Fruit fly (Drosophila melanogaster) whole organism, embryonic: ENCODE measurements around the gene CG15717.
A peak's percentile ranks its signal among the peaks of the same experiment; 100 is the strongest.

Experiments
- Atf3 ChIP-seq: fragments of 200-800 bp; sonication (Bioruptor generic); optimal IDR thresholded peaks from 3 replicates; lab custom pipeline; 2016; ENCODE audit warnings: missing biosample characterization, missing genetic modification characterization
- BEAF-32 ChIP-seq: fragments of 200-800 bp; sonication (Bioruptor generic); optimal IDR thresholded peaks from 3 replicates; lab custom pipeline; 2017; ENCODE audit warnings: missing biosample characterization, missing genetic modification characterization, mild to moderate bottlenecking, moderate library complexity, missing genetic modification reagents
- Bdp1 ChIP-seq: fragments of 200-800 bp; sonication (Bioruptor generic); optimal IDR thresholded peaks from 3 replicates; lab custom pipeline; 2016; ENCODE audit warnings: missing biosample characterization, missing genetic modification characterization
- Bgb ChIP-seq: fragments of 200-800 bp; sonication (Bioruptor generic); IDR thresholded peaks from 2 replicates; pipeline ENCODE4 v1.3.6; 2022; ENCODE audit warnings: missing biosample characterization, missing genetic modification characterization; ENCODE audit not compliant: partially characterized antibody
- BtbVII ChIP-seq: fragments of 200-800 bp; sonication (Bioruptor generic); optimal IDR thresholded peaks from 3 replicates; lab custom pipeline; 2017; ENCODE audit warnings: missing biosample characterization, mild to moderate bottlenecking, missing genetic modification characterization
- CG10209 ChIP-seq: fragments of 200-800 bp; sonication (Bioruptor generic); optimal IDR thresholded peaks from 3 replicates; lab custom pipeline; 2017; ENCODE audit warnings: missing biosample characterization, mild to moderate bottlenecking, missing genetic modification characterization, missing genetic modification reagents
- CG10979 ChIP-seq: fragments of 200-800 bp; sonication (Bioruptor generic); optimal IDR thresholded peaks from 2 replicates; lab custom pipeline; 2018; ENCODE audit warnings: missing biosample characterization, mild to moderate bottlenecking, missing genetic modification characterization, moderate library complexity
- CG11504 ChIP-seq: fragments of 200-800 bp; sonication (Bioruptor generic); optimal IDR thresholded peaks from 3 replicates; lab custom pipeline; 2019; ENCODE audit warnings: missing biosample characterization, mild to moderate bottlenecking, missing genetic modification characterization, moderate library complexity
- CG1602 ChIP-seq: fragments of 200-800 bp; sonication (Bioruptor generic); optimal IDR thresholded peaks from 3 replicates; lab custom pipeline; 2016; ENCODE audit warnings: missing biosample characterization, missing genetic modification characterization
- CG18262 ChIP-seq: fragments of 200-800 bp; optimal IDR thresholded peaks from 3 replicates; lab custom pipeline; 2019; ENCODE audit warnings: missing biosample characterization, mild to moderate bottlenecking, missing genetic modification characterization, moderate library complexity
- CG3065 ChIP-seq: fragments of 200-800 bp; sonication (Bioruptor generic); optimal IDR thresholded peaks from 2 replicates; lab custom pipeline; 2016; ENCODE audit warnings: missing biosample characterization, missing genetic modification characterization
- CG31365 ChIP-seq: fragments of 200-800 bp; sonication (Bioruptor generic); optimal IDR thresholded peaks from 2 replicates; lab custom pipeline; 2018; ENCODE audit warnings: missing biosample characterization, mild to moderate bottlenecking, missing genetic modification characterization
- CG31441 ChIP-seq: fragments of 200-800 bp; sonication (Bioruptor generic); IDR thresholded peaks from 2 replicates; pipeline ENCODE4 v1.3.6; 2022; ENCODE audit warnings: missing biosample characterization, missing genetic modification characterization
- CG32767 ChIP-seq: fragments of 200-800 bp; sonication (Bioruptor generic); IDR thresholded peaks from 2 replicates; pipeline ENCODE4 v1.3.6; 2022; ENCODE audit warnings: missing biosample characterization, missing genetic modification characterization
- CG4282 ChIP-seq: fragments of 200-800 bp; sonication (Bioruptor generic); optimal IDR thresholded peaks from 2 replicates; lab custom pipeline; 2016; ENCODE audit warnings: missing biosample characterization, missing genetic modification characterization
- CG4707 ChIP-seq: fragments of 200-800 bp; sonication (Bioruptor generic); optimal IDR thresholded peaks from 2 replicates; lab custom pipeline; 2018; ENCODE audit warnings: missing biosample characterization, mild to moderate bottlenecking, missing genetic modification characterization, moderate library complexity
- CG6175 ChIP-seq: fragments of 200-800 bp; sonication (Bioruptor generic); IDR thresholded peaks from 3 replicates; pipeline ENCODE4 v1.3.6; 2022; ENCODE audit warnings: missing biosample characterization, missing genetic modification characterization
- CG9609 ChIP-seq: fragments of 200-800 bp; sonication (Bioruptor generic); optimal IDR thresholded peaks from 3 replicates; lab custom pipeline; 2016; ENCODE audit warnings: missing biosample characterization, missing genetic modification characterization
- CrebB ChIP-seq: fragments of 200-800 bp; sonication (Bioruptor generic); optimal IDR thresholded peaks from 3 replicates; lab custom pipeline; 2018; ENCODE audit warnings: missing biosample characterization, mild to moderate bottlenecking, missing genetic modification characterization
- Dip3 ChIP-seq: fragments of 200-800 bp; sonication (Bioruptor generic); optimal IDR thresholded peaks from 3 replicates; lab custom pipeline; 2016; ENCODE audit warnings: missing biosample characterization, missing genetic modification characterization
- Drgx ChIP-seq: fragments of 200-800 bp; sonication (Bioruptor generic); IDR thresholded peaks from 2 replicates; pipeline ENCODE4 v1.3.6; 2022; ENCODE audit warnings: missing biosample characterization, missing genetic modification characterization
- Elba2 ChIP-seq: fragments of 200-800 bp; sonication (Bioruptor generic); optimal IDR thresholded peaks from 3 replicates; lab custom pipeline; 2016; ENCODE audit warnings: missing biosample characterization, missing genetic modification characterization
- Gug ChIP-seq: fragments of 200-800 bp; sonication (Bioruptor generic); IDR thresholded peaks from 4 replicates; pipeline ENCODE4 v1.3.6; 2022; ENCODE audit warnings: missing biosample characterization, missing genetic modification characterization
- H2.0 ChIP-seq: fragments of 200-800 bp; sonication (Bioruptor generic); IDR thresholded peaks from 2 replicates; pipeline ENCODE4 v1.3.6; 2022; ENCODE audit warnings: missing biosample characterization, missing genetic modification characterization
- HLH3B ChIP-seq: fragments of 200-800 bp; sonication (Bioruptor generic); IDR thresholded peaks from 2 replicates; pipeline ENCODE4 v1.3.6; 2022; ENCODE audit warnings: missing biosample characterization, missing genetic modification characterization
- Hsf ChIP-seq: fragments of 200-800 bp; sonication (Bioruptor generic); optimal IDR thresholded peaks from 3 replicates; lab custom pipeline; 2016; ENCODE audit warnings: missing biosample characterization, missing genetic modification characterization
- Med ChIP-seq: fragments of 200-800 bp; sonication (Bioruptor generic); peaks from one replicate; lab custom pipeline; 2016; ENCODE audit warnings: missing biosample characterization, missing genetic modification characterization, mild to moderate bottlenecking, inconsistent platforms, moderate library complexity
- NFAT ChIP-seq: fragments of 200-800 bp; sonication (Bioruptor generic); IDR thresholded peaks from 2 replicates; pipeline ENCODE4 v1.3.6; 2022; ENCODE audit warnings: missing biosample characterization, missing genetic modification characterization
- Oli ChIP-seq: fragments of 200-800 bp; sonication (Bioruptor generic); optimal IDR thresholded peaks from 2 replicates; lab custom pipeline; 2018; ENCODE audit warnings: missing biosample characterization, mild to moderate bottlenecking, missing genetic modification characterization, moderate library complexity
- abd-A ChIP-seq: fragments of 200-800 bp; sonication (Bioruptor generic); optimal IDR thresholded peaks from 3 replicates; lab custom pipeline; 2019; ENCODE audit warnings: missing biosample characterization, mild to moderate bottlenecking, missing genetic modification characterization, moderate library complexity
- ac ChIP-seq: fragments of 200-800 bp; sonication (Bioruptor generic); optimal IDR thresholded peaks from 3 replicates; lab custom pipeline; 2017; ENCODE audit warnings: missing biosample characterization, mild to moderate bottlenecking, missing genetic modification characterization
- ci ChIP-seq: fragments of 200-800 bp; sonication (Bioruptor generic); IDR thresholded peaks from 3 replicates; pipeline ENCODE4 v1.3.6; 2022; ENCODE audit warnings: missing biosample characterization, missing genetic modification characterization
- croc ChIP-seq: fragments of 200-800 bp; sonication (Bioruptor generic); conservative IDR thresholded peaks from 3 replicates; pipeline ENCODE4 v1.3.6; 2022; ENCODE audit warnings: missing biosample characterization, missing genetic modification characterization
- cwo ChIP-seq: fragments of 200-800 bp; sonication (Bioruptor generic); optimal IDR thresholded peaks from 3 replicates; lab custom pipeline; 2017; ENCODE audit warnings: missing biosample characterization, missing genetic modification characterization, mild to moderate bottlenecking, moderate library complexity, missing genetic modification reagents
- dati ChIP-seq: fragments of 200-800 bp; sonication (Bioruptor generic); IDR thresholded peaks from 2 replicates; pipeline ENCODE4 v1.3.6; 2022; ENCODE audit warnings: missing biosample characterization, missing genetic modification characterization
- disco-r ChIP-seq: fragments of 200-800 bp; sonication (Bioruptor generic); optimal IDR thresholded peaks from 2 replicates; lab custom pipeline; 2016; ENCODE audit warnings: missing biosample characterization, missing genetic modification characterization
- gce ChIP-seq: fragments of 200-800 bp; sonication (Bioruptor generic); IDR thresholded peaks from 3 replicates; pipeline ENCODE4 v1.3.6; 2022; ENCODE audit warnings: missing biosample characterization, missing genetic modification characterization
- grn ChIP-seq: fragments of 200-800 bp; sonication (Bioruptor generic); optimal IDR thresholded peaks from 3 replicates; lab custom pipeline; 2017; ENCODE audit warnings: missing biosample characterization, missing genetic modification characterization
- hbn ChIP-seq: fragments of 200-800 bp; sonication (Bioruptor generic); IDR thresholded peaks from 2 replicates; pipeline ENCODE4 v1.3.6; 2022; ENCODE audit warnings: missing biosample characterization, missing genetic modification characterization; ENCODE audit not compliant: partially characterized antibody
- ind ChIP-seq: fragments of 200-800 bp; sonication (Bioruptor generic); optimal IDR thresholded peaks from 3 replicates; lab custom pipeline; 2016; ENCODE audit warnings: missing biosample characterization, missing genetic modification characterization
- insv ChIP-seq, 2 experiments: fragments of 200-800 bp; sonication (Bioruptor generic); optimal IDR thresholded peaks; 3 replicates each; lab custom pipeline; 2016 to 2018; ENCODE audit warnings: missing biosample characterization in 2 of 2, missing genetic modification characterization in 2 of 2
- nerfin-1 ChIP-seq: fragments of 200-800 bp; sonication (Bioruptor generic); optimal IDR thresholded peaks from 3 replicates; lab custom pipeline; 2019; ENCODE audit warnings: missing biosample characterization, mild to moderate bottlenecking, missing genetic modification characterization, moderate library complexity
- odd ChIP-seq: fragments of 200-800 bp; sonication (Bioruptor generic); optimal IDR thresholded peaks from 2 replicates; lab custom pipeline; 2017; ENCODE audit warnings: missing biosample characterization, mild to moderate bottlenecking, missing genetic modification characterization
- psq ChIP-seq: fragments of 200-800 bp; sonication (Bioruptor generic); optimal IDR thresholded peaks from 2 replicates; lab custom pipeline; 2017; ENCODE audit warnings: missing biosample characterization, missing genetic modification characterization
- ro ChIP-seq: fragments of 200-800 bp; sonication (Bioruptor generic); IDR thresholded peaks from 2 replicates; pipeline ENCODE4 v1.3.6; 2022; ENCODE audit warnings: missing biosample characterization, missing genetic modification characterization
- sens-2 ChIP-seq: fragments of 200-800 bp; sonication (Bioruptor generic); IDR thresholded peaks from 2 replicates; pipeline ENCODE4 v1.3.6; 2022; ENCODE audit warnings: missing biosample characterization, missing genetic modification characterization
- sna ChIP-seq: fragments of 200-800 bp; sonication (Bioruptor generic); IDR thresholded peaks from 2 replicates; pipeline ENCODE4 v1.3.6; 2022; ENCODE audit warnings: missing biosample characterization, missing genetic modification characterization; ENCODE audit not compliant: partially characterized antibody
- so ChIP-seq: fragments of 200-800 bp; sonication (Bioruptor generic); IDR thresholded peaks from 3 replicates; pipeline ENCODE4 v1.3.6; 2022; ENCODE audit warnings: missing biosample characterization, missing genetic modification characterization
- tap ChIP-seq: fragments of 200-800 bp; optimal IDR thresholded peaks from 3 replicates; lab custom pipeline; 2019; ENCODE audit warnings: missing biosample characterization, mild to moderate bottlenecking, missing genetic modification characterization, moderate library complexity
- tup ChIP-seq: fragments of 200-800 bp; sonication (Bioruptor generic); optimal IDR thresholded peaks from 2 replicates; lab custom pipeline; 2016; ENCODE audit warnings: missing biosample characterization, mild to moderate bottlenecking, missing genetic modification characterization, moderate library complexity

The CG15717 gene

dm6 chrX:13130175-13130822 is 1.5 kb downstream of the CG15717 start (continued):
- peak; percentile 34; the same call in 1 of the 3 replicates for TF ChIP-seq so (GFP tag; lab: Robert Waterston, UW)
- TF ChIP-seq ac = peak; percentile 42
- peak; percentile 52; the same call in 1 of the 3 replicates for TF ChIP-seq ci (GFP tag; lab: Robert Waterston, UW)
- TF ChIP-seq CG11504 = peak; percentile 85
- TF ChIP-seq dati = no peak
- TF ChIP-seq NFAT (GFP tag; lab: Robert Waterston, UW) = no peak
- TF ChIP-seq Hsf (GFP tag; lab: Kevin White, UChicago) = peak; percentile 54
- TF ChIP-seq Bgb (GFP tag; lab: Robert Waterston, UW) = no peak
- TF ChIP-seq tup (GFP tag; lab: Kevin White, UChicago) = no peak
- no peak for TF ChIP-seq CG4282 (GFP tag; lab: Kevin White, UChicago)
- TF ChIP-seq disco-r (GFP tag; lab: Kevin White, UChicago) = peak; percentile 29
- TF ChIP-seq odd (GFP tag; lab: Kevin White, UChicago) = peak; percentile 80
- peak; percentile 81 for TF ChIP-seq CG10979 (tag; lab: Kevin White, UChicago)
- no peak for TF ChIP-seq abd-A
- TF ChIP-seq tap (tag; lab: Kevin White, UChicago) = no peak
- no peak for TF ChIP-seq Elba2
- peak; percentile 81 for TF ChIP-seq Oli (tag; lab: Kevin White, UChicago)
- TF ChIP-seq CG4707 = peak; percentile 18
- no peak for TF ChIP-seq CG6175 (GFP tag; lab: Robert Waterston, UW)
- TF ChIP-seq CG10209 (GFP tag; lab: Kevin White, UChicago) = peak; percentile 81
- TF ChIP-seq BEAF-32 (GFP tag; lab: Kevin White, UChicago) = no peak
- TF ChIP-seq psq (GFP tag; lab: Kevin White, UChicago) = no peak
- TF ChIP-seq Atf3 = peak; percentile 24
- TF ChIP-seq hbn (GFP tag; lab: Robert Waterston, UW) = no peak
- no peak for TF ChIP-seq CG3065
- peak; percentile 75 for TF ChIP-seq CG31441 (GFP tag; lab: Robert Waterston, UW)
- peak; percentile 34 for TF ChIP-seq Bdp1 (GFP tag; lab: Kevin White, UChicago)
- TF ChIP-seq CG31365 (tag; lab: Kevin White, UChicago) = peak; percentile 90
- no peak for TF ChIP-seq gce (GFP tag; lab: Robert Waterston, UW)
- peak; percentile 86 for TF ChIP-seq CG18262 (tag; lab: Kevin White, UChicago)
- TF ChIP-seq CG9609 (GFP tag; lab: Kevin White, UChicago) = peak; percentile 66
- peak; percentile 57 for TF ChIP-seq ind (GFP tag; lab: Kevin White, UChicago)
- TF ChIP-seq Gug (GFP tag; lab: Robert Waterston, UW) = no peak
- peak; percentile 16 for TF ChIP-seq CrebB (tag; lab: Kevin White, UChicago)
- peak; percentile 58 for TF ChIP-seq BtbVII (GFP tag; lab: Kevin White, UChicago)
- TF ChIP-seq CG1602 (GFP tag; lab: Kevin White, UChicago) = peak; percentile 73
- TF ChIP-seq grn (GFP tag; lab: Kevin White, UChicago) = peak; percentile 32
- TF ChIP-seq sens-2 = peak; percentile 27; the same call in 1 of the 2 replicates
- TF ChIP-seq insv (GFP tag; optimal IDR thresholded peaks at IDR 0.05; lab: Kevin White, UChicago) = no peak
- TF ChIP-seq HLH3B (GFP tag; lab: Robert Waterston, UW) = no peak
- peak; percentile 49; the same call in 2 of the 3 replicates for TF ChIP-seq croc (GFP tag; lab: Robert Waterston, UW)
- no peak for TF ChIP-seq sna
- TF ChIP-seq ro (GFP tag; lab: Robert Waterston, UW) = no peak
- TF ChIP-seq Med (GFP tag; lab: Kevin White, UChicago) = peak; percentile 88
- TF ChIP-seq H2.0 = no peak
- TF ChIP-seq cwo = peak; percentile 52
- TF ChIP-seq Drgx (GFP tag; lab: Robert Waterston, UW) = peak; percentile 59; the same call in 1 of the 2 replicates
- peak; percentile 49 for TF ChIP-seq Dip3 (GFP tag; lab: Kevin White, UChicago)
- peak; percentile 92 for TF ChIP-seq nerfin-1 (tag; lab: Kevin White, UChicago)
- peak; percentile 50; the same call in 1 of the 2 replicates for TF ChIP-seq CG32767
